Fruit fly (Drosophila melanogaster) whole organism, embryonic: ENCODE data around the gene CG31321.

Source experiments
- B-H2 ChIP-seq: fragments of 200-800 bp; sonication (Bioruptor generic); optimal IDR thresholded peaks from 2 replicates; lab custom pipeline; 2018; ENCODE audit warnings: missing biosample characterization, mild to moderate bottlenecking, missing genetic modification characterization
- BtbVII ChIP-seq: fragments of 200-800 bp; sonication (Bioruptor generic); optimal IDR thresholded peaks from 3 replicates; lab custom pipeline; 2017; ENCODE audit warnings: missing biosample characterization, mild to moderate bottlenecking, missing genetic modification characterization
- CG10209 ChIP-seq: fragments of 200-800 bp; sonication (Bioruptor generic); optimal IDR thresholded peaks from 3 replicates; lab custom pipeline; 2017; ENCODE audit warnings: missing biosample characterization, mild to moderate bottlenecking, missing genetic modification characterization, missing genetic modification reagents
- CG1024 ChIP-seq: fragments of 200-800 bp; sonication (Bioruptor generic); IDR thresholded peaks from 2 replicates; pipeline ENCODE4 v1.3.6; 2022; ENCODE audit warnings: missing biosample characterization, missing genetic modification characterization
- CG11093 ChIP-seq: fragments of 200-800 bp; sonication (Bioruptor generic); IDR thresholded peaks from 3 replicates; pipeline ENCODE4 v1.3.6; 2022; ENCODE audit warnings: missing biosample characterization, missing genetic modification characterization
- CG12071 ChIP-seq: fragments of 200-800 bp; sonication (Bioruptor generic); optimal IDR thresholded peaks from 3 replicates; lab custom pipeline; 2018; ENCODE audit warnings: missing biosample characterization, mild to moderate bottlenecking, missing genetic modification characterization
- CG12236 ChIP-seq: fragments of 200-800 bp; sonication (Bioruptor generic); optimal IDR thresholded peaks from 2 replicates; lab custom pipeline; 2016; ENCODE audit warnings: missing biosample characterization, missing genetic modification characterization
- CG1233 ChIP-seq: fragments of 200-800 bp; sonication (Bioruptor generic); optimal IDR thresholded peaks from 4 replicates; lab custom pipeline; 2018; ENCODE audit warnings: missing biosample characterization, mild to moderate bottlenecking, missing genetic modification characterization
- CG12391 ChIP-seq: fragments of 200-800 bp; sonication (Bioruptor generic); optimal IDR thresholded peaks from 3 replicates; lab custom pipeline; 2018; ENCODE audit warnings: missing biosample characterization, mild to moderate bottlenecking, missing genetic modification characterization, moderate library complexity
- CG13296 ChIP-seq: fragments of 200-800 bp; sonication (Bioruptor generic); optimal IDR thresholded peaks from 3 replicates; lab custom pipeline; 2018; ENCODE audit warnings: missing biosample characterization, mild to moderate bottlenecking, missing genetic modification characterization
- CG14710 ChIP-seq: fragments of 200-800 bp; sonication (Bioruptor generic); optimal IDR thresholded peaks from 3 replicates; lab custom pipeline; 2019; ENCODE audit warnings: missing biosample characterization, mild to moderate bottlenecking, missing genetic modification characterization, moderate library complexity
- CG15073 ChIP-seq: fragments of 200-800 bp; sonication (Bioruptor generic); optimal IDR thresholded peaks from 2 replicates; lab custom pipeline; 2016; ENCODE audit warnings: missing biosample characterization, missing genetic modification characterization
- CG15479 ChIP-seq: fragments of 200-800 bp; sonication (Bioruptor generic); optimal IDR thresholded peaks from 3 replicates; lab custom pipeline; 2019; ENCODE audit warnings: missing biosample characterization, mild to moderate bottlenecking, missing genetic modification characterization, moderate library complexity
- CG15696 ChIP-seq: fragments of 200-800 bp; sonication (Bioruptor generic); optimal IDR thresholded peaks from 2 replicates; lab custom pipeline; 2019; ENCODE audit warnings: missing biosample characterization, mild to moderate bottlenecking, missing genetic modification characterization, moderate library complexity
- CG17328 ChIP-seq: fragments of 200-800 bp; sonication (Bioruptor generic); IDR thresholded peaks from 2 replicates; pipeline ENCODE4 v1.3.6; 2022; ENCODE audit warnings: missing biosample characterization, missing genetic modification characterization
- CG17359 ChIP-seq: fragments of 200-800 bp; sonication (Bioruptor generic); optimal IDR thresholded peaks from 3 replicates; lab custom pipeline; 2018; ENCODE audit warnings: missing biosample characterization, mild to moderate bottlenecking, missing genetic modification characterization, moderate library complexity
- CG2678 ChIP-seq: fragments of 200-800 bp; sonication (Bioruptor generic); optimal IDR thresholded peaks from 3 replicates; lab custom pipeline; 2019; ENCODE audit warnings: missing biosample characterization, mild to moderate bottlenecking, missing genetic modification characterization, moderate library complexity
- CG31224 ChIP-seq: fragments of 200-800 bp; sonication (Bioruptor generic); IDR thresholded peaks from 2 replicates; pipeline ENCODE4 v1.3.6; 2022; ENCODE audit warnings: missing biosample characterization, missing genetic modification characterization
- CG34224 ChIP-seq: fragments of 200-800 bp; sonication (Bioruptor generic); IDR thresholded peaks from 3 replicates; pipeline ENCODE4 v1.3.6; 2022; ENCODE audit warnings: missing biosample characterization, missing genetic modification characterization; ENCODE audit not compliant: partially characterized antibody
- CG3726 ChIP-seq: fragments of 200-800 bp; sonication (Bioruptor generic); IDR thresholded peaks from 3 replicates; pipeline ENCODE4, ENCODE4 v1.3.6; 2022; ENCODE audit warnings: missing biosample characterization, missing genetic modification characterization
- CG3847 ChIP-seq: fragments of 200-800 bp; sonication (Bioruptor generic); IDR thresholded peaks from 2 replicates; pipeline ENCODE4 v1.3.6; 2022; ENCODE audit warnings: missing biosample characterization, missing genetic modification characterization
- CG43689 ChIP-seq: fragments of 200-800 bp; sonication (Bioruptor generic); IDR thresholded peaks from 2 replicates; pipeline ENCODE4 v1.3.6; 2022; ENCODE audit warnings: missing biosample characterization, missing genetic modification characterization
- CG4424 ChIP-seq: fragments of 200-800 bp; sonication (Bioruptor generic); optimal IDR thresholded peaks from 3 replicates; lab custom pipeline; 2016; ENCODE audit warnings: missing biosample characterization, missing genetic modification characterization
- CG5180 ChIP-seq: fragments of 200-800 bp; sonication (Bioruptor generic); optimal IDR thresholded peaks from 3 replicates; lab custom pipeline; 2017; ENCODE audit warnings: missing biosample characterization, missing genetic modification characterization, mild to moderate bottlenecking, moderate library complexity, missing genetic modification reagents
- CG6765 ChIP-seq: fragments of 200-800 bp; sonication (Bioruptor generic); optimal IDR thresholded peaks from 3 replicates; lab custom pipeline; 2017; ENCODE audit warnings: missing biosample characterization, mild to moderate bottlenecking, missing genetic modification characterization
- CG7786 ChIP-seq: fragments of 200-800 bp; sonication (Bioruptor generic); optimal IDR thresholded peaks from 2 replicates; lab custom pipeline; 2016; ENCODE audit warnings: missing biosample characterization, missing genetic modification characterization
- CG8944 ChIP-seq: fragments of 200-800 bp; sonication (Bioruptor generic); optimal IDR thresholded peaks from 3 replicates; lab custom pipeline; 2016; ENCODE audit warnings: missing biosample characterization, missing genetic modification characterization
- CTCF ChIP-seq: fragments of 200-800 bp; sonication (Bioruptor generic); optimal IDR thresholded peaks from 2 replicates; lab custom pipeline; 2017; ENCODE audit warnings: missing biosample characterization, mild to moderate bottlenecking, missing genetic modification characterization, moderate library complexity
- Chrac-16 ChIP-seq: fragments of 200-800 bp; sonication (Bioruptor generic); optimal IDR thresholded peaks from 3 replicates; lab custom pipeline; 2016; ENCODE audit warnings: missing biosample characterization, missing genetic modification characterization
- Doc2 ChIP-seq: fragments of 200-800 bp; sonication (Bioruptor generic); IDR thresholded peaks from 2 replicates; pipeline ENCODE4 v1.3.6; 2022; ENCODE audit warnings: missing biosample characterization, missing genetic modification characterization
- E2f1 ChIP-seq: fragments of 200-800 bp; sonication (Bioruptor generic); IDR thresholded peaks from 2 replicates; pipeline ENCODE4 v1.3.6; 2022; ENCODE audit warnings: missing biosample characterization, missing genetic modification characterization
- H15 ChIP-seq: fragments of 200-800 bp; sonication (Bioruptor generic); IDR thresholded peaks from 3 replicates; pipeline ENCODE4 v1.3.6; 2022; ENCODE audit warnings: missing biosample characterization, missing genetic modification characterization
- Hr51 ChIP-seq, 2 experiments: fragments of 200-800 bp; sonication (Bioruptor generic); optimal IDR thresholded peaks; 2 replicates in 1 of 2; 3 replicates in 1 of 2; lab custom pipeline; 2016 to 2018; ENCODE audit warnings: missing biosample characterization in 2 of 2, missing genetic modification characterization in 2 of 2, mild to moderate bottlenecking in 1 of 2, moderate library complexity in 1 of 2
- Ptx1 ChIP-seq: fragments of 200-800 bp; sonication (Bioruptor generic); IDR thresholded peaks from 2 replicates; pipeline ENCODE4 v1.3.6; 2022; ENCODE audit warnings: missing biosample characterization, missing genetic modification characterization
- Rx ChIP-seq: fragments of 200-800 bp; sonication (Bioruptor generic); IDR thresholded peaks from 2 replicates; pipeline ENCODE4 v1.3.6; 2022; ENCODE audit warnings: missing biosample characterization, missing genetic modification characterization
- Sox100B ChIP-seq: fragments of 200-800 bp; sonication (Bioruptor generic); optimal IDR thresholded peaks from 3 replicates; lab custom pipeline; 2018; ENCODE audit warnings: missing biosample characterization, mild to moderate bottlenecking, missing genetic modification characterization
- Trl ChIP-seq, 3 experiments: fragments of >200 bp in 2 of 3; fragments of 200-800 bp in 1 of 3; sonication (Bioruptor generic) in 1 of 3; optimal IDR thresholded peaks; 2 replicates in 1 of 3; 3 replicates in 2 of 3; lab custom pipeline; 2016 to 2017; ENCODE audit warnings: missing biosample characterization in 1 of 3, missing genetic modification characterization in 1 of 3
- abd-A ChIP-seq: fragments of 200-800 bp; sonication (Bioruptor generic); optimal IDR thresholded peaks from 3 replicates; lab custom pipeline; 2019; ENCODE audit warnings: missing biosample characterization, mild to moderate bottlenecking, missing genetic modification characterization, moderate library complexity
- br ChIP-seq: fragments of >200 bp; optimal IDR thresholded peaks from 2 replicates; lab custom pipeline; 2017
- bsh ChIP-seq, 2 experiments: fragments of 200-800 bp; sonication (Bioruptor generic); optimal IDR thresholded peaks; 2 replicates each; lab custom pipeline; 2017 to 2018; ENCODE audit warnings: mild to moderate bottlenecking in 2 of 2, missing biosample characterization in 2 of 2, missing genetic modification characterization in 2 of 2, moderate library complexity in 1 of 2
- cad ChIP-seq: fragments of >200 bp; optimal IDR thresholded peaks from 2 replicates; lab custom pipeline; 2017; ENCODE audit warnings: missing biosample characterization, missing genetic modification characterization
- grau ChIP-seq: fragments of 200-800 bp; optimal IDR thresholded peaks from 3 replicates; lab custom pipeline; 2019; ENCODE audit warnings: missing biosample characterization, mild to moderate bottlenecking, missing genetic modification characterization, moderate library complexity
- lola ChIP-seq, 3 experiments: fragments of >200 bp in 2 of 3; fragments of 200-800 bp in 1 of 3; sonication (Bioruptor generic) in 1 of 3; optimal IDR thresholded peaks; 2 replicates each; lab custom pipeline; 2017 to 2019; ENCODE audit warnings: missing biosample characterization in 3 of 3, missing genetic modification characterization in 3 of 3, mild to moderate bottlenecking in 1 of 3, moderate library complexity in 1 of 3
- nerfin-1 ChIP-seq: fragments of 200-800 bp; sonication (Bioruptor generic); optimal IDR thresholded peaks from 3 replicates; lab custom pipeline; 2019; ENCODE audit warnings: missing biosample characterization, mild to moderate bottlenecking, missing genetic modification characterization, moderate library complexity
- otp ChIP-seq: fragments of 200-800 bp; sonication (Bioruptor generic); IDR thresholded peaks from 3 replicates; pipeline ENCODE4, ENCODE4 v1.3.6; 2022; ENCODE audit warnings: missing biosample characterization, missing genetic modification characterization
- psq ChIP-seq: fragments of 200-800 bp; sonication (Bioruptor generic); optimal IDR thresholded peaks from 2 replicates; lab custom pipeline; 2017; ENCODE audit warnings: missing biosample characterization, missing genetic modification characterization
- pum ChIP-seq: fragments of 200-800 bp; sonication (Bioruptor generic); optimal IDR thresholded peaks from 2 replicates; lab custom pipeline; 2016; ENCODE audit warnings: missing biosample characterization, missing genetic modification characterization
- pzg ChIP-seq: fragments of 200-800 bp; sonication (Bioruptor generic); optimal IDR thresholded peaks from 3 replicates; lab custom pipeline; 2018; ENCODE audit warnings: missing biosample characterization, mild to moderate bottlenecking, missing genetic modification characterization, moderate library complexity
- seq ChIP-seq: fragments of 200-800 bp; sonication (Bioruptor generic); IDR thresholded peaks from 2 replicates; pipeline ENCODE4 v1.3.6; 2022; ENCODE audit warnings: missing biosample characterization, missing genetic modification characterization
- slbo ChIP-seq: fragments of 200-800 bp; sonication (Bioruptor generic); IDR thresholded peaks from 2 replicates; pipeline ENCODE4 v1.3.6; 2022; ENCODE audit warnings: missing biosample characterization, missing genetic modification characterization
- stc ChIP-seq: fragments of 200-800 bp; sonication (Bioruptor generic); IDR thresholded peaks from 2 replicates; pipeline ENCODE4 v1.3.6; 2022; ENCODE audit warnings: missing biosample characterization, missing genetic modification characterization
- twi ChIP-seq: fragments of 200-800 bp; optimal IDR thresholded peaks from 2 replicates; lab custom pipeline; 2019; ENCODE audit warnings: missing biosample characterization, mild to moderate bottlenecking, missing genetic modification characterization, moderate library complexity

CG31321 gene

DNA sequence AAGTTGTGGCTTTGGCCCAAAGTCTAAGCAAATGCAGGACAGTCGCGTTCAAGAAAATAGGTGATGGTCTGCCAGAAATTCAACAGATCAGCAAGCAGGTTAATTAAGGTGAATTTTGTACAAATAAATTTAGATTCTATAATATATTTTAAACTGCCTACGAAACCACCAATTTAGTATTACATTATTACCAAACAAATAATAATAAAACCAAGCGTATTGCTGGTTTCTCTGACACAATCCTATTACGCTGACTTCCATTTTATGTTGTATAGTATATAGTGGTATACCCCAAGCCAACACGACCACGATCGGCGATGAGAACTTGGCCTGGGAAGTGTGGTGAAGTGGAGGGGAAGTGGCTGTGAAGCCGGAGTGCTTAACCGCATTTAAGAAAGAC, 18.7 kb upstream of the CG31321 start (continued):
- TF ChIP-seq CG1233 (GFP tag; lab: Kevin White, UChicago), result no peak
- TF ChIP-seq CG12391, result peak; percentile 16
- no peak for TF ChIP-seq CG6765 (GFP tag; lab: Kevin White, UChicago)
- no peak for TF ChIP-seq CG15696 (tag; lab: Kevin White, UChicago)
- peak in 1 of 2 experiments; percentile 47 for TF ChIP-seq Hr51 (GFP tag; optimal IDR thresholded peaks at IDR 0.05; lab: Kevin White, UChicago)
- no peak for TF ChIP-seq pzg (GFP tag; lab: Kevin White, UChicago)
- no peak for TF ChIP-seq CG7786 (GFP tag; lab: Kevin White, UChicago)
- TF ChIP-seq CG5180 (GFP tag; lab: Kevin White, UChicago), result peak; percentile 6
- no peak for TF ChIP-seq Ptx1 (GFP tag; lab: Robert Waterston, UW)
- no peak for TF ChIP-seq CG12236
- no peak for TF ChIP-seq psq (GFP tag; lab: Kevin White, UChicago)
- TF ChIP-seq lola (GFP tag; optimal IDR thresholded peaks at IDR 0.05; lab: Kevin White, UChicago), result no peak
- no peak for TF ChIP-seq CG43689 (GFP tag; lab: Robert Waterston, UW)
- TF ChIP-seq seq (GFP tag; lab: Robert Waterston, UW), result no peak
- peak; percentile 46 for TF ChIP-seq CG2678 (tag; lab: Kevin White, UChicago)
- TF ChIP-seq Trl (optimal IDR thresholded peaks at IDR 0.05; lab: Kevin White, UChicago), result no peak
- no peak for TF ChIP-seq Trl (GFP tag; optimal IDR thresholded peaks at IDR 0.05; lab: Kevin White, UChicago)
- TF ChIP-seq CG15073 (GFP tag; lab: Kevin White, UChicago), result no peak
- peak; percentile 27 for TF ChIP-seq CG17359 (tag; lab: Kevin White, UChicago)
- no peak for TF ChIP-seq BtbVII (GFP tag; lab: Kevin White, UChicago)
- TF ChIP-seq CG17328 (GFP tag; lab: Robert Waterston, UW), result 0 out of 2 replicates have a peak, but pooled peaks have one; percentile 11
- no peak for TF ChIP-seq E2f1 (GFP tag; lab: Robert Waterston, UW)
- no peak for TF ChIP-seq CG31224 (GFP tag; lab: Robert Waterston, UW)
- TF ChIP-seq stc (GFP tag; lab: Robert Waterston, UW), result no peak
- peak; percentile 19 to 72 for TF ChIP-seq bsh (GFP tag; optimal IDR thresholded peaks at IDR 0.05; lab: Kevin White, UChicago)
- no peak for TF ChIP-seq abd-A (tag; lab: Kevin White, UChicago)
- no peak for TF ChIP-seq CG8944 (GFP tag; lab: Kevin White, UChicago)
- peak; percentile 3; the same call in 1 of the 2 replicates for TF ChIP-seq Rx (GFP tag; lab: Robert Waterston, UW)
- TF ChIP-seq otp (GFP tag; lab: Robert Waterston, UW), result no peak
- TF ChIP-seq cad (GFP tag; lab: Kevin White, UChicago), result no peak
- no peak for TF ChIP-seq Doc2
- no peak for TF ChIP-seq slbo (GFP tag; lab: Robert Waterston, UW)
- TF ChIP-seq CG10209, result peak; percentile 14
- TF ChIP-seq B-H2 (GFP tag; lab: Kevin White, UChicago), result no peak
- TF ChIP-seq CG15479 (GFP tag; lab: Kevin White, UChicago), result no peak
- no peak for TF ChIP-seq twi (tag; lab: Kevin White, UChicago)
- TF ChIP-seq Chrac-16, result no peak
- TF ChIP-seq H15 (GFP tag; lab: Robert Waterston, UW), result no peak
- peak; percentile 8 for TF ChIP-seq CG13296
- TF ChIP-seq br (lab: Kevin White, UChicago), result no peak
- no peak for TF ChIP-seq CG14710 (tag; lab: Kevin White, UChicago)
- TF ChIP-seq grau (tag; lab: Kevin White, UChicago), result peak; percentile 32
- no peak for TF ChIP-seq CG11093
- TF ChIP-seq CG34224, result no peak
- TF ChIP-seq CG12071, result no peak
- TF ChIP-seq Sox100B, result no peak
- TF ChIP-seq pum (GFP tag; lab: Kevin White, UChicago), result no peak
- TF ChIP-seq nerfin-1 (tag; lab: Kevin White, UChicago), result no peak
- TF ChIP-seq CG3726 (GFP tag; lab: Robert Waterston, UW), result no peak
- no peak for TF ChIP-seq CG3847 (GFP tag; lab: Robert Waterston, UW)
- no peak for TF ChIP-seq CG1024 (GFP tag; lab: Robert Waterston, UW)
- no peak for TF ChIP-seq CG4424 (GFP tag; lab: Kevin White, UChicago)
- TF ChIP-seq CTCF (GFP tag; lab: Kevin White, UChicago), result no peak
